Worm (Caenorhabditis elegans) whole organism, early embryonic: ENCODE measurements around the gene srv-29.

Experiments
- F13C5.2 ChIP-seq: sonication (generic microtip); optimal IDR thresholded peaks from 2 replicates; lab custom pipeline; 2017; ENCODE audit warnings: mild to moderate bottlenecking, missing genetic modification characterization, inconsistent platforms, missing compliant biosample characterization
- aly-1 ChIP-seq: sonication (generic microtip); optimal IDR thresholded peaks from 2 replicates; lab custom pipeline; 2016; ENCODE audit warnings: missing genetic modification characterization, missing compliant biosample characterization
- ama-1 ChIP-seq: fragments of 150-350 bp; optimal IDR thresholded peaks from 2 replicates; lab custom pipeline; 2014
- ceh-13 ChIP-seq: fragments of 200-800 bp; sonication (Bioruptor generic); optimal IDR thresholded peaks from 2 replicates; lab custom pipeline; 2018; ENCODE audit warnings: mild to moderate bottlenecking, missing genetic modification characterization, missing compliant biosample characterization
- ets-7 ChIP-seq: sonication (generic microtip); optimal IDR thresholded peaks from 2 replicates; lab custom pipeline; 2016; ENCODE audit warnings: missing genotype, missing genetic modification characterization, missing compliant biosample characterization
- flt-1 ChIP-seq: fragments of 200-800 bp; sonication (Bioruptor generic); IDR thresholded peaks from 2 replicates; pipeline ENCODE4 v1.3.6; 2022; ENCODE audit warnings: missing genetic modification characterization, missing compliant biosample characterization
- hmbx-1 ChIP-seq: sonication (generic microtip); optimal IDR thresholded peaks from 2 replicates; lab custom pipeline; 2016; ENCODE audit warnings: mild to moderate bottlenecking, missing genetic modification characterization, missing compliant biosample characterization
- hmg-4 ChIP-seq: fragments of 200-800 bp; sonication (Bioruptor generic); optimal IDR thresholded peaks from 2 replicates; lab custom pipeline; 2018; ENCODE audit warnings: mild to moderate bottlenecking, missing genetic modification characterization, missing compliant biosample characterization
- hnd-1 ChIP-seq: sonication (generic microtip); optimal IDR thresholded peaks from 2 replicates; lab custom pipeline; 2016; ENCODE audit warnings: missing genetic modification characterization, missing compliant biosample characterization
- pes-1 ChIP-seq: fragments of 200-800 bp; sonication (Bioruptor generic); IDR thresholded peaks from 2 replicates; pipeline ENCODE4 v1.3.6; 2022; ENCODE audit warnings: missing genetic modification reagents, missing genetic modification characterization, missing compliant biosample characterization
- scrt-1 ChIP-seq: fragments of 200-800 bp; sonication (Bioruptor generic); IDR thresholded peaks from 2 replicates; pipeline ENCODE4 v1.3.6; 2022; ENCODE audit warnings: missing genetic modification characterization, missing compliant biosample characterization
- sea-1 ChIP-seq: fragments of 200-800 bp; sonication (Bioruptor generic); conservative IDR thresholded peaks from 2 replicates; pipeline ENCODE4 v1.3.6; 2022; ENCODE audit warnings: missing genetic modification characterization, missing compliant biosample characterization
- tbx-11 ChIP-seq: fragments of 200-800 bp; sonication (Bioruptor generic); IDR thresholded peaks from 2 replicates; pipeline ENCODE4 v1.3.6; 2022; ENCODE audit warnings: missing genetic modification characterization, missing compliant biosample characterization
- tbx-37 ChIP-seq: fragments of 200-800 bp; sonication (Bioruptor generic); conservative IDR thresholded peaks from 2 replicates; pipeline ENCODE4 v1.3.6; 2022; ENCODE audit warnings: missing genetic modification reagents, missing genetic modification characterization, missing compliant biosample characterization

- no peak for TF ChIP-seq hmbx-1 (tag; lab: Kevin White, UChicago)
- no peak for TF ChIP-seq flt-1 (GFP tag; lab: Robert Waterston, UW)
- TF ChIP-seq tbx-11 (GFP tag; lab: Robert Waterston, UW), result no peak
- no peak for TF ChIP-seq hnd-1 (tag; lab: Kevin White, UChicago)
- TF ChIP-seq aly-1 (tag; lab: Kevin White, UChicago), result no peak
- TF ChIP-seq pes-1, result no peak
- TF ChIP-seq scrt-1 (GFP tag; lab: Robert Waterston, UW), result no peak
- TF ChIP-seq ceh-13, result no peak
- TF ChIP-seq ama-1 (lab: Kevin White, UChicago), result no peak
- no peak for TF ChIP-seq F13C5.2 (tag; lab: Kevin White, UChicago)
- no peak for TF ChIP-seq tbx-37 (GFP tag; lab: Robert Waterston, UW)
- TF ChIP-seq ets-7 (tag; lab: Kevin White, UChicago), result no peak
- no peak for TF ChIP-seq sea-1 (GFP tag; lab: Robert Waterston, UW)
- no peak for TF ChIP-seq hmg-4
These were observed 41.0 kb upstream of the srv-29 start, which contains the start of gene csp-2 for ce11 chrIV:6307439-6307838.
